Fruit fly (Drosophila melanogaster) whole organism, embryonic: ENCODE results near the gene FRG1.

Experiments
- Atf6 ChIP-seq: fragments of 200-800 bp; sonication (Bioruptor generic); IDR thresholded peaks from 2 replicates; pipeline ENCODE4 v1.3.6; 2022; ENCODE audit warnings: missing biosample characterization, missing genetic modification characterization
- CG10431 ChIP-seq: fragments of 200-800 bp; sonication (Bioruptor generic); optimal IDR thresholded peaks from 3 replicates; lab custom pipeline; 2018; ENCODE audit warnings: missing biosample characterization, mild to moderate bottlenecking, missing genetic modification characterization
- CG12236 ChIP-seq: fragments of 200-800 bp; sonication (Bioruptor generic); optimal IDR thresholded peaks from 2 replicates; lab custom pipeline; 2016; ENCODE audit warnings: missing biosample characterization, missing genetic modification characterization
- CG12299 ChIP-seq: fragments of 200-800 bp; sonication (Bioruptor generic); optimal IDR thresholded peaks from 2 replicates; lab custom pipeline; 2018; ENCODE audit warnings: missing biosample characterization, mild to moderate bottlenecking, missing genetic modification characterization
- CG12744 ChIP-seq: fragments of 200-800 bp; sonication (Bioruptor generic); optimal IDR thresholded peaks from 2 replicates; lab custom pipeline; 2016; ENCODE audit warnings: missing biosample characterization, missing genetic modification characterization
- CG13123 ChIP-seq: fragments of 200-800 bp; sonication (Bioruptor generic); optimal IDR thresholded peaks from 2 replicates; lab custom pipeline; 2016; ENCODE audit warnings: missing biosample characterization, missing genetic modification characterization
- CG14050 ChIP-seq: fragments of 200-800 bp; sonication (Bioruptor generic); IDR thresholded peaks from 3 replicates; pipeline ENCODE4 v1.3.6; 2022; ENCODE audit warnings: missing biosample characterization, missing genetic modification characterization
- CG14667 ChIP-seq: fragments of 200-800 bp; sonication (Bioruptor generic); IDR thresholded peaks from 2 replicates; pipeline ENCODE4 v1.3.6; 2022; ENCODE audit warnings: missing biosample characterization, missing genetic modification characterization
- CG17568 ChIP-seq: fragments of 200-800 bp; sonication (Bioruptor generic); optimal IDR thresholded peaks from 2 replicates; lab custom pipeline; 2018; ENCODE audit warnings: missing biosample characterization, mild to moderate bottlenecking, missing genetic modification characterization, moderate library complexity
- CG17612 ChIP-seq: fragments of 200-800 bp; sonication (Bioruptor generic); IDR thresholded peaks from 2 replicates; pipeline ENCODE4 v1.3.6; 2022; ENCODE audit warnings: missing biosample characterization, missing genetic modification characterization
- CG18599 ChIP-seq: fragments of 200-800 bp; sonication (Bioruptor generic); optimal IDR thresholded peaks from 3 replicates; lab custom pipeline; 2017; ENCODE audit warnings: missing biosample characterization, missing genetic modification characterization, mild to moderate bottlenecking, moderate library complexity, missing genetic modification reagents
- CG31224 ChIP-seq: fragments of 200-800 bp; sonication (Bioruptor generic); IDR thresholded peaks from 2 replicates; pipeline ENCODE4 v1.3.6; 2022; ENCODE audit warnings: missing biosample characterization, missing genetic modification characterization
- CG43689 ChIP-seq: fragments of 200-800 bp; sonication (Bioruptor generic); IDR thresholded peaks from 2 replicates; pipeline ENCODE4 v1.3.6; 2022; ENCODE audit warnings: missing biosample characterization, missing genetic modification characterization
- CG6689 ChIP-seq: fragments of 200-800 bp; sonication (Bioruptor generic); IDR thresholded peaks from 2 replicates; pipeline ENCODE4 v1.3.6; 2022; ENCODE audit warnings: missing biosample characterization, missing genetic modification characterization
- CG7963 ChIP-seq: fragments of 200-800 bp; sonication (Bioruptor generic); IDR thresholded peaks from 3 replicates; pipeline ENCODE4 v1.3.6; 2022; ENCODE audit warnings: missing biosample characterization, missing genetic modification characterization; ENCODE audit not compliant: partially characterized antibody
- CTCF ChIP-seq: fragments of 200-800 bp; sonication (Bioruptor generic); optimal IDR thresholded peaks from 2 replicates; lab custom pipeline; 2017; ENCODE audit warnings: missing biosample characterization, mild to moderate bottlenecking, missing genetic modification characterization, moderate library complexity
- Chrac-16 ChIP-seq: fragments of 200-800 bp; sonication (Bioruptor generic); optimal IDR thresholded peaks from 3 replicates; lab custom pipeline; 2016; ENCODE audit warnings: missing biosample characterization, missing genetic modification characterization
- CrebB ChIP-seq: fragments of 200-800 bp; sonication (Bioruptor generic); optimal IDR thresholded peaks from 3 replicates; lab custom pipeline; 2018; ENCODE audit warnings: missing biosample characterization, mild to moderate bottlenecking, missing genetic modification characterization
- D ChIP-seq, 2 experiments: fragments of 200-800 bp in 1 of 2; fragments of >200 bp in 1 of 2; sonication (Bioruptor generic) in 1 of 2; optimal IDR thresholded peaks; 2 replicates in 1 of 2; 3 replicates in 1 of 2; lab custom pipeline; 2017; ENCODE audit warnings: mild to moderate bottlenecking in 1 of 2, missing biosample characterization in 1 of 2, missing genetic modification characterization in 1 of 2, missing genetic modification reagents in 1 of 2
- D19B ChIP-seq: fragments of 200-800 bp; sonication (Bioruptor generic); optimal IDR thresholded peaks from 2 replicates; lab custom pipeline; 2017; ENCODE audit warnings: missing biosample characterization, mild to moderate bottlenecking, missing genetic modification characterization
- Dbx ChIP-seq: fragments of 200-800 bp; sonication (Bioruptor generic); IDR thresholded peaks from 3 replicates; pipeline ENCODE4 v1.3.6; 2022; ENCODE audit warnings: missing biosample characterization, missing genetic modification characterization
- Doc3 ChIP-seq: fragments of 200-800 bp; sonication (Bioruptor generic); IDR thresholded peaks from 3 replicates; pipeline ENCODE4 v1.3.6; 2022; ENCODE audit warnings: missing biosample characterization, missing genetic modification characterization; ENCODE audit not compliant: partially characterized antibody
- Dp ChIP-seq: fragments of 200-800 bp; sonication (Bioruptor generic); optimal IDR thresholded peaks from 2 replicates; lab custom pipeline; 2018; ENCODE audit warnings: missing biosample characterization, mild to moderate bottlenecking, missing genetic modification characterization, moderate library complexity
- H15 ChIP-seq: fragments of 200-800 bp; sonication (Bioruptor generic); IDR thresholded peaks from 3 replicates; pipeline ENCODE4 v1.3.6; 2022; ENCODE audit warnings: missing biosample characterization, missing genetic modification characterization
- Kr ChIP-seq: fragments of 200-800 bp; sonication (Bioruptor generic); optimal IDR thresholded peaks from 2 replicates; lab custom pipeline; 2017; ENCODE audit warnings: missing biosample characterization, mild to moderate bottlenecking, missing genetic modification characterization
- Nf-YB ChIP-seq: fragments of 200-800 bp; sonication (Bioruptor generic); optimal IDR thresholded peaks from 3 replicates; lab custom pipeline; 2019; ENCODE audit warnings: missing biosample characterization, mild to moderate bottlenecking, missing genetic modification characterization, moderate library complexity
- Ravus ChIP-seq: fragments of 200-800 bp; sonication (Bioruptor generic); IDR thresholded peaks from 2 replicates; pipeline ENCODE4 v1.3.6; 2022; ENCODE audit warnings: missing biosample characterization, missing genetic modification characterization
- Sry-β ChIP-seq: fragments of 200-800 bp; sonication (Bioruptor generic); optimal IDR thresholded peaks from 2 replicates; lab custom pipeline; 2018; ENCODE audit warnings: missing biosample characterization, mild to moderate bottlenecking, missing genetic modification characterization, moderate library complexity
- Trl ChIP-seq, 3 experiments: fragments of >200 bp in 2 of 3; fragments of 200-800 bp in 1 of 3; sonication (Bioruptor generic) in 1 of 3; optimal IDR thresholded peaks; 2 replicates in 1 of 3; 3 replicates in 2 of 3; lab custom pipeline; 2016 to 2017; ENCODE audit warnings: missing biosample characterization in 1 of 3, missing genetic modification characterization in 1 of 3
- bbx ChIP-seq: fragments of 200-800 bp; sonication (Bioruptor generic); IDR thresholded peaks from 2 replicates; pipeline ENCODE4 v1.3.6; 2022; ENCODE audit warnings: missing biosample characterization, missing genetic modification characterization; ENCODE audit not compliant: partially characterized antibody
- chn ChIP-seq: fragments of 200-800 bp; sonication (Bioruptor generic); optimal IDR thresholded peaks from 2 replicates; lab custom pipeline; 2016; ENCODE audit warnings: missing biosample characterization, missing genetic modification characterization
- ci ChIP-seq: fragments of 200-800 bp; sonication (Bioruptor generic); IDR thresholded peaks from 3 replicates; pipeline ENCODE4 v1.3.6; 2022; ENCODE audit warnings: missing biosample characterization, missing genetic modification characterization
- disco-r ChIP-seq: fragments of 200-800 bp; sonication (Bioruptor generic); optimal IDR thresholded peaks from 2 replicates; lab custom pipeline; 2016; ENCODE audit warnings: missing biosample characterization, missing genetic modification characterization
- hb ChIP-seq: fragments of 200-800 bp; sonication (Bioruptor generic); IDR thresholded peaks from 3 replicates; pipeline ENCODE4 v1.3.6; 2022; ENCODE audit warnings: missing biosample characterization, missing genetic modification characterization; ENCODE audit not compliant: partially characterized antibody
- ind ChIP-seq: fragments of 200-800 bp; sonication (Bioruptor generic); optimal IDR thresholded peaks from 3 replicates; lab custom pipeline; 2016; ENCODE audit warnings: missing biosample characterization, missing genetic modification characterization
- lab ChIP-seq: fragments of 200-800 bp; sonication (Bioruptor generic); optimal IDR thresholded peaks from 3 replicates; lab custom pipeline; 2017; ENCODE audit warnings: missing biosample characterization, missing genetic modification characterization, mild to moderate bottlenecking, moderate library complexity, missing genetic modification reagents
- nerfin-2 ChIP-seq: fragments of 200-800 bp; sonication (Bioruptor generic); IDR thresholded peaks from 2 replicates; pipeline ENCODE4 v1.3.6; 2022; ENCODE audit warnings: missing biosample characterization, missing genetic modification characterization; ENCODE audit not compliant: partially characterized antibody
- phol ChIP-seq: fragments of 200-800 bp; sonication (Bioruptor generic); optimal IDR thresholded peaks from 3 replicates; lab custom pipeline; 2018; ENCODE audit warnings: missing biosample characterization, mild to moderate bottlenecking, missing genetic modification characterization, moderate library complexity
- pnt ChIP-seq: fragments of 200-800 bp; sonication (Bioruptor generic); optimal IDR thresholded peaks from 3 replicates; lab custom pipeline; 2016; ENCODE audit warnings: missing biosample characterization, missing genetic modification characterization
- ro ChIP-seq: fragments of 200-800 bp; sonication (Bioruptor generic); IDR thresholded peaks from 2 replicates; pipeline ENCODE4 v1.3.6; 2022; ENCODE audit warnings: missing biosample characterization, missing genetic modification characterization
- row ChIP-seq: fragments of 200-800 bp; sonication (Bioruptor generic); IDR thresholded peaks from 3 replicates; pipeline ENCODE4 v1.3.6; 2022; ENCODE audit warnings: missing biosample characterization, missing genetic modification characterization
- sc ChIP-seq, 3 experiments: fragments of >200 bp in 2 of 3; fragments of 200-800 bp in 1 of 3; sonication (Bioruptor generic) in 1 of 3; optimal IDR thresholded peaks; 2 replicates in 2 of 3; 3 replicates in 1 of 3; lab custom pipeline; 2017; ENCODE audit warnings: mild to moderate bottlenecking in 1 of 3, missing biosample characterization in 1 of 3, missing genetic modification characterization in 1 of 3, missing genetic modification reagents in 1 of 3
- schlank ChIP-seq: fragments of 200-800 bp; sonication (Bioruptor generic); optimal IDR thresholded peaks from 2 replicates; lab custom pipeline; 2018; ENCODE audit warnings: missing biosample characterization, mild to moderate bottlenecking, missing genetic modification characterization
- sens-2 ChIP-seq: fragments of 200-800 bp; sonication (Bioruptor generic); IDR thresholded peaks from 2 replicates; pipeline ENCODE4 v1.3.6; 2022; ENCODE audit warnings: missing biosample characterization, missing genetic modification characterization
- seq ChIP-seq: fragments of 200-800 bp; sonication (Bioruptor generic); IDR thresholded peaks from 2 replicates; pipeline ENCODE4 v1.3.6; 2022; ENCODE audit warnings: missing biosample characterization, missing genetic modification characterization
- tll ChIP-seq, 2 experiments: fragments of 200-800 bp in 1 of 2; fragments of >200 bp in 1 of 2; sonication (Bioruptor generic) in 1 of 2; optimal IDR thresholded peaks; 2 replicates each; lab custom pipeline; 2017 to 2019; ENCODE audit warnings: missing biosample characterization in 2 of 2, missing genetic modification characterization in 2 of 2, mild to moderate bottlenecking in 1 of 2, moderate library complexity in 1 of 2
- ttk ChIP-seq: fragments of 200-800 bp; sonication (Bioruptor generic); IDR thresholded peaks from 2 replicates; pipeline ENCODE4 v2.1.2; 2022; ENCODE audit warnings: missing biosample characterization, missing genetic modification characterization

FRG1 gene

DNA sequence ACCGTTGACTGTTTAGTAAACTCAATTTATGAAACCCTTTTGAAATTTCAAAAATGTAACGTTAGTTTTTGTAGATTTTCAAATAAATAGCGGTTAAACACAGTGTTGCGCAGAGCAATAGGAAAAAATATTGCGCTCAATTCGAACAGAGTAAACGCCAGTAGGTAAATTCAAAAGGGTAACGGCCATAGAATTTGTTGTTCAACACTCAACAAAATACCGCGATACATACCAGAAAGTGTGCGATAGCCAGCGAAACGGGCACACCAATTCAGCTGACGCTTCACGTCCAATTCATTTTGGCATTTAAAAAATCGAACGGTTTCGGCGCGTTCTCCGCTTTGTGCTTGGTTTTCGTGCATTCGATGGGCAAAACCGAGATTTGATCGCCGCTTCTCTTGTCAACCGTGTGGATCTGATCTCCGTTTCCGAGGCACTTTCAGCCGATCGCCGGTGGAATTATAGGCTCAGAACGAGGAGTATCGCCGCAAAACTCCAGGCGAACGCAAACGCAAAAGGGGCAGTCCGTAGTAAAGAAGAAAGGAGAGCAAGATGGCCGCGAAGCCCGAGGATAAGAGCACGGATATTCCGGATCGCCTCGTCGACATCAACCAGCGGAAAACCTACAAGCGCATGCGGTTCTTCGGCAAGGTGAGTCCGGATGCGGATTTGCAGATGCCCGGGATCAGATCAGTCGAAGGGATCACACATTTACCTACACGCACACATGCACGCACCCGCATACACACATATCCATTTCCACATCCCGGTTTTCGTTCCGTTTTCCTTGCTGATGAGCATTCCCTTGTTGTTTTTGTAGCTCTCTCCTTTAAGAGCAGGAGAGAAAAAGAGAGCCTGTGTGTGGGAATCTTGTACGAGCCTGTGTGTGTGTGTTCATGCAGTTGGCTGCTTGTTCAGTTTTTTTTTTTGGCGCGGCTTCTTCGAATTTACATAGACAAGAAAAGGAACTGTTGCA is 13.3 kb upstream of the FRG1 start (continued):
- TF ChIP-seq Chrac-16 (GFP tag; lab: Kevin White, UChicago), result peak; percentile 62
- peak; percentile 63 for TF ChIP-seq phol (tag; lab: Kevin White, UChicago)
- TF ChIP-seq seq (GFP tag; lab: Robert Waterston, UW), result no peak
- no peak for TF ChIP-seq tll (GFP tag; optimal IDR thresholded peaks at IDR 0.05; lab: Kevin White, UChicago)
- no peak for TF ChIP-seq ci (GFP tag; lab: Robert Waterston, UW)
- no peak for TF ChIP-seq CrebB
- TF ChIP-seq Dbx (GFP tag; lab: Robert Waterston, UW), result peak; percentile 64
- no peak for TF ChIP-seq CG13123 (GFP tag; lab: Kevin White, UChicago)
- no peak for TF ChIP-seq CG10431 (GFP tag; lab: Kevin White, UChicago)
- TF ChIP-seq ro, result no peak
- TF ChIP-seq CG14667 (GFP tag; lab: Robert Waterston, UW), result no peak
- TF ChIP-seq Doc3, result peak; percentile 80
- TF ChIP-seq row (GFP tag; lab: Robert Waterston, UW), result peak; percentile 49; the same call in 2 of the 3 replicates
- no peak for TF ChIP-seq Nf-YB
- TF ChIP-seq lab, result no peak
- TF ChIP-seq disco-r (GFP tag; lab: Kevin White, UChicago), result no peak
- TF ChIP-seq ttk (GFP tag; lab: Robert Waterston, UW), result no peak
- TF ChIP-seq Atf6 (GFP tag; lab: Robert Waterston, UW), result no peak
- no peak for TF ChIP-seq CG18599 (GFP tag; lab: Kevin White, UChicago)
- TF ChIP-seq D (optimal IDR thresholded peaks at IDR 0.05; lab: Kevin White, UChicago), result peak; percentile 72
- TF ChIP-seq D (GFP tag; optimal IDR thresholded peaks at IDR 0.05; lab: Kevin White, UChicago), result no peak
- peak; percentile 12 for TF ChIP-seq CG12236 (GFP tag; lab: Kevin White, UChicago)
- peak; percentile 27 for TF ChIP-seq chn (GFP tag; lab: Kevin White, UChicago)
- no peak for TF ChIP-seq CG12744 (GFP tag; lab: Kevin White, UChicago)
- TF ChIP-seq H15 (GFP tag; lab: Robert Waterston, UW), result peak; percentile 31; the same call in 1 of the 3 replicates
- no peak for TF ChIP-seq CG17612 (GFP tag; lab: Robert Waterston, UW)
- TF ChIP-seq schlank (tag; lab: Kevin White, UChicago), result no peak
- TF ChIP-seq Ravus, result no peak
- peak; percentile 35 for TF ChIP-seq ind (GFP tag; lab: Kevin White, UChicago)
- TF ChIP-seq pnt (GFP tag; lab: Kevin White, UChicago), result no peak
- peak; percentile 83 for TF ChIP-seq CG7963
- TF ChIP-seq sens-2 (GFP tag; lab: Robert Waterston, UW), result no peak
- peak; percentile 38 for TF ChIP-seq CTCF (GFP tag; lab: Kevin White, UChicago)
- peak; percentile 3 to 67 for TF ChIP-seq Trl (optimal IDR thresholded peaks at IDR 0.05; lab: Kevin White, UChicago)
- TF ChIP-seq Trl (GFP tag; optimal IDR thresholded peaks at IDR 0.05; lab: Kevin White, UChicago), result peak; percentile 60
- TF ChIP-seq CG43689, result no peak
- TF ChIP-seq bbx (GFP tag; lab: Robert Waterston, UW), result peak; percentile 89
- TF ChIP-seq CG31224, result no peak
- TF ChIP-seq Kr (GFP tag; lab: Kevin White, UChicago), result no peak
- peak; percentile 73 for TF ChIP-seq hb (GFP tag; lab: Robert Waterston, UW)
- peak; percentile 91 for TF ChIP-seq Dp
- peak; percentile 18; the same call in 1 of the 2 replicates for TF ChIP-seq CG6689 (GFP tag; lab: Robert Waterston, UW)
- 0 out of 3 replicates have a peak, but pooled peaks have one; percentile 14 for TF ChIP-seq CG14050 (GFP tag; lab: Robert Waterston, UW)
- no peak for TF ChIP-seq sc (optimal IDR thresholded peaks at IDR 0.05; lab: Kevin White, UChicago)
- TF ChIP-seq sc (GFP tag; optimal IDR thresholded peaks at IDR 0.05; lab: Kevin White, UChicago), result no peak
- TF ChIP-seq CG12299 (tag; lab: Kevin White, UChicago), result no peak
- TF ChIP-seq nerfin-2 (GFP tag; lab: Robert Waterston, UW), result peak; percentile 36; the same call in 1 of the 2 replicates
- TF ChIP-seq D19B, result no peak
- no peak for TF ChIP-seq CG17568 (GFP tag; lab: Kevin White, UChicago)
- TF ChIP-seq Sry-β, result no peak
